Fruit fly (Drosophila melanogaster) whole organism, pupa: ENCODE results near the gene CG8419.

Source experiments
- CG12605 ChIP-seq: fragments of 200-800 bp; sonication (Bioruptor generic); IDR thresholded peaks from 2 replicates; pipeline ENCODE4 v1.3.6; 2022; ENCODE audit warnings: missing biosample characterization, missing genetic modification characterization
- CG14655 ChIP-seq: fragments of 200-800 bp; sonication (Bioruptor generic); optimal IDR thresholded peaks from 3 replicates; lab custom pipeline; 2017; ENCODE audit warnings: mild to moderate bottlenecking, missing biosample characterization, missing genetic modification reagents, missing genetic modification characterization
- CG34367 ChIP-seq: fragments of 200-800 bp; sonication (Bioruptor generic); optimal IDR thresholded peaks from 2 replicates; lab custom pipeline; 2018; ENCODE audit warnings: missing biosample characterization, mild to moderate bottlenecking, missing genetic modification characterization
- CG8159 ChIP-seq: fragments of 200-800 bp; sonication (Bioruptor generic); optimal IDR thresholded peaks from 3 replicates; lab custom pipeline; 2018; ENCODE audit warnings: missing biosample characterization, mild to moderate bottlenecking, missing genetic modification characterization, moderate library complexity
- CG8301 ChIP-seq: fragments of 200-800 bp; sonication (Bioruptor generic); optimal IDR thresholded peaks from 2 replicates; lab custom pipeline; 2018; ENCODE audit warnings: missing biosample characterization, mild to moderate bottlenecking, missing genetic modification characterization
- CG9948 ChIP-seq: fragments of 200-800 bp; sonication (Bioruptor generic); optimal IDR thresholded peaks from 2 replicates; lab custom pipeline; 2018; ENCODE audit warnings: missing biosample characterization, mild to moderate bottlenecking, missing genetic modification characterization, moderate library complexity
- EcR ChIP-seq: fragments of 200-800 bp; sonication (Bioruptor generic); optimal IDR thresholded peaks from 3 replicates; lab custom pipeline; 2019; ENCODE audit warnings: missing biosample characterization, missing genetic modification characterization, mild to moderate bottlenecking, moderate library complexity, missing genetic modification reagents
- Pif1B ChIP-seq: fragments of 200-800 bp; sonication (Bioruptor generic); optimal IDR thresholded peaks from 3 replicates; lab custom pipeline; 2016; ENCODE audit warnings: missing biosample characterization, missing genetic modification characterization
- Snoo ChIP-seq: fragments of 200-800 bp; sonication (Bioruptor generic); optimal IDR thresholded peaks from 3 replicates; lab custom pipeline; 2017; ENCODE audit warnings: missing biosample characterization, mild to moderate bottlenecking, missing genetic modification characterization, inconsistent platforms
- gl ChIP-seq: fragments of 200-800 bp; sonication (Bioruptor generic); optimal IDR thresholded peaks from 2 replicates; lab custom pipeline; 2018; ENCODE audit warnings: missing biosample characterization, mild to moderate bottlenecking, missing genetic modification characterization

DNA sequence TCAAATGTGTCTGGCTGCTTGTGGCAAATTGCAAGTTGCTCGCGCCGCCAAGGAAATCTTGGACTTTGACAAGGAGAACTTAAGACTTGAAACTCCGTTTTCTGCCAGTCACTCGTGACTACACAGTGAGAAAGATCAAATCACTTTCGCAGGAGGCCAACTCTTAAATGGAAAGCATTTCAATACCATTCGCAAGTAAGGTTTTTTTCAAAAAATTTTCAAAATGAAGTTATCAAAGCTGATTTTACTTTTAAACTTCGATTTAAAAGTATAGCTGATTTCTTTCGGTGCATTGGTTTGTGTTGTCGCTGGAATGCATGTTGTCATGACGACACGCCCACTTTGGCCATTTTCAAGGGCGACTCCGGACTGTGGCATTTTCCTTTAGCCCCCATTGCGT is 26.4 kb downstream of the CG8419 start:
- peak; percentile 89 for TF ChIP-seq CG8159 (tag; lab: Kevin White, UChicago)
- peak; percentile 55 for TF ChIP-seq Snoo (tag; lab: Kevin White, UChicago)
- peak; percentile 85 for TF ChIP-seq CG8301 (tag; lab: Kevin White, UChicago)
- peak; percentile 89 for TF ChIP-seq CG14655
- peak; percentile 89 for TF ChIP-seq CG9948 (tag; lab: Kevin White, UChicago)
- peak; percentile 84 for TF ChIP-seq CG12605 (GFP tag; lab: Robert Waterston, UW)
- peak; percentile 91 for TF ChIP-seq CG34367 (tag; lab: Kevin White, UChicago)
- peak; percentile 85 for TF ChIP-seq Pif1B
- TF ChIP-seq gl (tag; lab: Kevin White, UChicago), result peak; percentile 89
- peak; percentile 20 for TF ChIP-seq EcR (GFP tag; lab: Kevin White, UChicago)
